Worm (Caenorhabditis elegans) whole organism, mixed stage, embryonic: ENCODE results near the gene srx-120.

Experiments used
- elt-1 ChIP-seq: sonication (generic microtip); optimal IDR thresholded peaks from 2 replicates; lab custom pipeline; 2017; ENCODE audit warnings: missing genetic modification characterization, mild to moderate bottlenecking, missing compliant biosample characterization, antibody characterized with exemption, moderate library complexity, borderline replicate concordance; ENCODE audit not compliant: insufficient read depth
- lsy-2 ChIP-seq: fragments of 150-350 bp; optimal IDR thresholded peaks from 2 replicates; lab custom pipeline; 2014; ENCODE audit warnings: missing biosample characterization, missing genetic modification characterization
- nhr-12 ChIP-seq: fragments of 150-350 bp; optimal IDR thresholded peaks from 2 replicates; lab custom pipeline; 2014; ENCODE audit warnings: missing biosample characterization, missing genetic modification characterization
- nhr-28 ChIP-seq: fragments of 150-350 bp; optimal IDR thresholded peaks from 2 replicates; lab custom pipeline; 2014; ENCODE audit warnings: missing biosample characterization, missing genetic modification characterization
- sptf-1 ChIP-seq: sonication (generic microtip); optimal IDR thresholded peaks from 2 replicates; lab custom pipeline; 2017; ENCODE audit warnings: mild to moderate bottlenecking, missing genetic modification characterization, moderate library complexity, missing compliant biosample characterization
- tbx-8 ChIP-seq: fragments of 200-800 bp; sonication (Bioruptor generic); optimal IDR thresholded peaks from 2 replicates; lab custom pipeline; 2018; ENCODE audit warnings: mild to moderate bottlenecking, missing genetic modification characterization, moderate library complexity, missing compliant biosample characterization
- unc-62 ChIP-seq: fragments of 150-350 bp; optimal IDR thresholded peaks from 2 replicates; lab custom pipeline; 2014; ENCODE audit warnings: missing biosample characterization, missing genetic modification reagents, missing genetic modification characterization

ce11 chrII:12550940-12551339, 19.9 kb downstream of the srx-120 start:
- no peak for TF ChIP-seq tbx-8 (GFP tag; lab: Kevin White, UChicago)
- TF ChIP-seq unc-62: no peak
- TF ChIP-seq lsy-2 (tag; lab: Kevin White, UChicago): no peak
- TF ChIP-seq elt-1: no peak
- no peak for TF ChIP-seq nhr-12 (tag; lab: Kevin White, UChicago)
- TF ChIP-seq sptf-1 (tag; lab: Kevin White, UChicago): no peak
- no peak for TF ChIP-seq nhr-28 (tag; lab: Kevin White, UChicago)
